Fruit fly (Drosophila melanogaster) Kc167 (cell line): ENCODE measurements around the gene ppan.

ENCODE experiments used
- Myc ChIP-seq: fragments of >200 bp; optimal IDR thresholded peaks from 2 replicates; lab custom pipeline; 2017; ENCODE audit warnings: missing external identifiers
- Sin3A ChIP-seq: fragments of >200 bp; optimal IDR thresholded peaks from 2 replicates; lab custom pipeline; 2018; ENCODE audit warnings: missing external identifiers
- h ChIP-seq: fragments of >200 bp; optimal IDR thresholded peaks from 3 replicates; lab custom pipeline; 2018; ENCODE audit warnings: missing external identifiers
- insv ChIP-seq: fragments of >200 bp; optimal IDR thresholded peaks from 3 replicates; lab custom pipeline; 2018; ENCODE audit warnings: missing external identifiers
- psq ChIP-seq: fragments of >200 bp; optimal IDR thresholded peaks from 2 replicates; lab custom pipeline; 2017; ENCODE audit warnings: missing external identifiers
- ttk ChIP-seq: sonication (Bioruptor generic); optimal IDR thresholded peaks from 2 replicates; lab custom pipeline; 2017; ENCODE audit warnings: missing external identifiers

The ppan gene

dm6 chr3R:21129617-21130016 lies 13.6 kb downstream of the ppan start, which contains the start of gene Obp93a:
Obp93a (minus strand) TSS chr3R:21129717.
- TF ChIP-seq ttk = no peak
- no peak for TF ChIP-seq psq
- TF ChIP-seq h (lab: Kevin White, UChicago) = no peak
- no peak for TF ChIP-seq Sin3A
- no peak for TF ChIP-seq Myc (lab: Kevin White, UChicago)
- TF ChIP-seq insv (lab: Kevin White, UChicago) = no peak

dm6 chr3R:21130050-21130449 lies 14.0 kb downstream of the ppan start, which contains the start of gene Ice2:
Ice2 (plus strand) TSS chr3R:21130216.
- TF ChIP-seq Sin3A = no peak
- no peak for TF ChIP-seq insv (lab: Kevin White, UChicago)
- no peak for TF ChIP-seq Myc (lab: Kevin White, UChicago)
- TF ChIP-seq ttk = no peak
- no peak for TF ChIP-seq h (lab: Kevin White, UChicago)

dm6 chr3R:21133517-21133916 lies 17.5 kb downstream of the ppan start, which contains the start of gene Trm7-34:
Trm7-34 (minus strand) TSS chr3R:21133881.
- TF ChIP-seq Sin3A (no peak), insv (lab: Kevin White, UChicago) (no peak), psq (no peak), ttk (no peak), Myc (lab: Kevin White, UChicago) (no peak), h (lab: Kevin White, UChicago) (no peak)

dm6 chr3R:21133951-21134350 lies 17.9 kb downstream of the ppan start, which contains the start of gene Usp8:
Usp8 (plus strand) TSS chr3R:21134262.
- TF ChIP-seq h (lab: Kevin White, UChicago) = no peak
- no peak for TF ChIP-seq psq
- TF ChIP-seq ttk = no peak
- no peak for TF ChIP-seq Sin3A
- TF ChIP-seq Myc (lab: Kevin White, UChicago) = no peak
- TF ChIP-seq insv (lab: Kevin White, UChicago) = no peak

dm6 chr3R:21138220-21138754 lies 22.2 kb downstream of the ppan start, which contains the start of gene meigo:
meigo (plus strand) TSS chr3R:21138270.
- TF ChIP-seq psq (no peak), insv (lab: Kevin White, UChicago) (no peak), Myc (lab: Kevin White, UChicago) (no peak), Sin3A (no peak), h (lab: Kevin White, UChicago) (no peak), ttk (no peak)

- TF ChIP-seq psq = no peak
- TF ChIP-seq Sin3A = no peak
- TF ChIP-seq ttk = no peak
- TF ChIP-seq insv (lab: Kevin White, UChicago) = no peak
- no peak for TF ChIP-seq h (lab: Kevin White, UChicago)
- no peak for TF ChIP-seq Myc (lab: Kevin White, UChicago)
These were observed 24.4 kb downstream of the ppan start, which contains the start of gene SNF4Agamma for dm6 chr3R:21140458-21140857. SNF4Agamma (plus strand) TSS chr3R:21140739.

- TF ChIP-seq Sin3A = no peak
- no peak for TF ChIP-seq insv (lab: Kevin White, UChicago)
- TF ChIP-seq psq = no peak
- no peak for TF ChIP-seq h (lab: Kevin White, UChicago)
- TF ChIP-seq Myc (lab: Kevin White, UChicago) = no peak
- TF ChIP-seq ttk = no peak
These were observed 25.3 kb downstream of the ppan start for dm6 chr3R:21141341-21141740.

dm6 chr3R:21150090-21150489 lies 34.0 kb downstream of the ppan start:
- no peak for TF ChIP-seq h (lab: Kevin White, UChicago)
- TF ChIP-seq psq = no peak
- no peak for TF ChIP-seq ttk
- no peak for TF ChIP-seq insv (lab: Kevin White, UChicago)
- no peak for TF ChIP-seq Myc (lab: Kevin White, UChicago)
- no peak for TF ChIP-seq Sin3A

dm6 chr3R:21151090-21151870 lies 35.2 kb downstream of the ppan start:
- TF ChIP-seq insv (lab: Kevin White, UChicago) = no peak
- TF ChIP-seq Sin3A = no peak
- TF ChIP-seq psq = no peak

dm6 chr3R:21152856-21153278 lies 36.8 kb downstream of the ppan start:
- TF ChIP-seq insv (lab: Kevin White, UChicago) = no peak
- no peak for TF ChIP-seq Myc (lab: Kevin White, UChicago)
- no peak for TF ChIP-seq Sin3A
- TF ChIP-seq psq = no peak
- TF ChIP-seq h (lab: Kevin White, UChicago) = no peak
- TF ChIP-seq ttk = no peak

dm6 chr3R:21154130-21154529 lies 38.1 kb downstream of the ppan start:
- TF ChIP-seq Sin3A (no peak), insv (lab: Kevin White, UChicago) (no peak), Myc (lab: Kevin White, UChicago) (no peak), h (lab: Kevin White, UChicago) (no peak), psq (no peak), ttk (no peak)

dm6 chr3R:21155931-21156488 lies 40.0 kb downstream of the ppan start:
- no peak for TF ChIP-seq h (lab: Kevin White, UChicago)
- TF ChIP-seq ttk = no peak
- TF ChIP-seq psq = no peak
- no peak for TF ChIP-seq Sin3A
- TF ChIP-seq insv (lab: Kevin White, UChicago) = no peak
- TF ChIP-seq Myc (lab: Kevin White, UChicago) = no peak
